Worm (Caenorhabditis elegans) whole organism, L1 larva: ENCODE measurements around the gene T05H10.1.
A peak's percentile ranks its signal among the peaks of the same experiment; 100 is the strongest.

Experiments used
- C04F5.9 ChIP-seq: sonication (generic microtip); optimal IDR thresholded peaks from 2 replicates; lab custom pipeline; 2016; ENCODE audit warnings: missing genetic modification characterization, missing compliant biosample characterization
- C16A3.4 ChIP-seq: fragments of 150-350 bp; optimal IDR thresholded peaks from 2 replicates; lab custom pipeline; 2014; ENCODE audit warnings: missing biosample characterization, missing genetic modification characterization
- F16B12.6 ChIP-seq: fragments of 150-350 bp; optimal IDR thresholded peaks from 2 replicates; lab custom pipeline; 2014; ENCODE audit warnings: missing biosample characterization, missing genetic modification characterization
- aha-1 ChIP-seq: fragments of 150-350 bp; optimal IDR thresholded peaks from 2 replicates; lab custom pipeline; 2014; ENCODE audit warnings: missing biosample characterization, missing genetic modification characterization
- aly-2 ChIP-seq: fragments of 150-350 bp; optimal IDR thresholded peaks from 2 replicates; lab custom pipeline; 2014; ENCODE audit warnings: missing biosample characterization, missing genetic modification characterization
- blmp-1 ChIP-seq: fragments of 150-350 bp; optimal IDR thresholded peaks from 2 replicates; lab custom pipeline; 2014; ENCODE audit warnings: missing biosample characterization, missing genetic modification characterization
- ceh-82 ChIP-seq, 3 experiments: fragments of 150-350 bp in 1 of 3; sonication (generic microtip) in 2 of 3; optimal IDR thresholded peaks; 2 replicates each; lab custom pipeline; 2014 to 2017; ENCODE audit warnings: missing biosample characterization in 3 of 3, missing genetic modification characterization in 3 of 3
- ceh-90 ChIP-seq: sonication (generic microtip); optimal IDR thresholded peaks from 2 replicates; lab custom pipeline; 2016; ENCODE audit warnings: missing genetic modification characterization, missing compliant biosample characterization
- dpl-1 ChIP-seq, 3 experiments: fragments of 150-350 bp in 2 of 3; sonication (generic microtip) in 1 of 3; optimal IDR thresholded peaks; 2 replicates each; lab custom pipeline; 2014 to 2017; ENCODE audit warnings: missing biosample characterization in 3 of 3, missing genetic modification characterization in 3 of 3, missing genetic modification reagents in 3 of 3
- egl-13 ChIP-seq: sonication (generic microtip); optimal IDR thresholded peaks from 2 replicates; lab custom pipeline; 2016; ENCODE audit warnings: missing genotype, missing genetic modification reagents, missing genetic modification characterization, missing compliant biosample characterization
- egl-27 ChIP-seq, 2 experiments: fragments of 150-350 bp in 1 of 2; sonication (generic microtip); optimal IDR thresholded peaks; 3 replicates each; lab custom pipeline; 2017 to 2018; ENCODE audit warnings: missing biosample characterization in 2 of 2, missing genetic modification characterization in 2 of 2, missing genetic modification reagents in 2 of 2
- elt-3 ChIP-seq, 6 experiments: fragments of 150-350 bp in 1 of 6; sonication (generic microtip); optimal IDR thresholded peaks; 2 replicates each; lab custom pipeline; 2017 to 2018; ENCODE audit warnings: missing biosample characterization in 6 of 6, missing genetic modification characterization in 6 of 6, inconsistent platforms in 1 of 6
- ets-5 ChIP-seq: fragments of 200-800 bp; sonication (Bioruptor generic); IDR thresholded peaks from 2 replicates; pipeline ENCODE4 v1.3.6; 2022; ENCODE audit warnings: missing genetic modification characterization, missing compliant biosample characterization
- fkh-4 ChIP-seq: sonication (generic microtip); optimal IDR thresholded peaks from 2 replicates; lab custom pipeline; 2016; ENCODE audit warnings: missing compliant biosample characterization, missing genetic modification characterization, borderline replicate concordance
- fkh-8 ChIP-seq: sonication (generic microtip); optimal IDR thresholded peaks from 2 replicates; lab custom pipeline; 2016; ENCODE audit warnings: mild to moderate bottlenecking, missing genetic modification characterization, missing compliant biosample characterization
- grh-1 ChIP-seq: fragments of 200-800 bp; sonication (Bioruptor generic); IDR thresholded peaks from 2 replicates; pipeline ENCODE4 v1.3.6; 2022; ENCODE audit warnings: missing genetic modification reagents, missing genetic modification characterization, missing compliant biosample characterization
- hlh-4 ChIP-seq: sonication (generic microtip); optimal IDR thresholded peaks from 2 replicates; lab custom pipeline; 2016; ENCODE audit warnings: mild to moderate bottlenecking, missing genetic modification characterization, missing compliant biosample characterization
- hpl-2 ChIP-seq: fragments of 150-350 bp; optimal IDR thresholded peaks from 2 replicates; lab custom pipeline; 2014; ENCODE audit warnings: missing biosample characterization, missing genetic modification reagents, missing genetic modification characterization
- irx-1 ChIP-seq: sonication (generic microtip); optimal IDR thresholded peaks from 2 replicates; lab custom pipeline; 2016; ENCODE audit warnings: missing genetic modification characterization, missing compliant biosample characterization
- isw-1 ChIP-seq: fragments of 200-800 bp; sonication (Bioruptor generic); IDR thresholded peaks from 2 replicates; pipeline ENCODE4 v1.3.6; 2022; ENCODE audit warnings: missing genetic modification characterization, missing compliant biosample characterization
- lin-13 ChIP-seq: fragments of 150-350 bp; optimal IDR thresholded peaks from 2 replicates; lab custom pipeline; 2014; ENCODE audit warnings: missing biosample characterization, missing genetic modification reagents, missing genetic modification characterization
- lin-14 ChIP-seq: fragments of 200-800 bp; sonication (Bioruptor generic); optimal IDR thresholded peaks from 2 replicates; lab custom pipeline; 2018; ENCODE audit warnings: mild to moderate bottlenecking, missing genetic modification characterization, moderate library complexity, missing compliant biosample characterization
- lin-15B ChIP-seq: fragments of 150-350 bp; sonication (generic microtip); optimal IDR thresholded peaks from 3 replicates; lab custom pipeline; 2014; ENCODE audit warnings: missing biosample characterization, missing genetic modification characterization
- lin-35 ChIP-seq, 2 experiments: fragments of 150-350 bp; optimal IDR thresholded peaks; 2 replicates each; lab custom pipeline; 2014; ENCODE audit warnings: missing biosample characterization in 2 of 2, missing genetic modification characterization in 2 of 2, missing genetic modification reagents in 2 of 2
- lin-39 ChIP-seq: fragments of 150-350 bp; optimal IDR thresholded peaks from 2 replicates; lab custom pipeline; 2014; ENCODE audit warnings: missing biosample characterization, missing genetic modification reagents, missing genetic modification characterization
- lir-3 ChIP-seq: sonication (generic microtip); optimal IDR thresholded peaks from 2 replicates; lab custom pipeline; 2016; ENCODE audit warnings: mild to moderate bottlenecking, missing genetic modification characterization, moderate library complexity, missing compliant biosample characterization; ENCODE audit not compliant: poor library complexity
- mab-9 ChIP-seq: fragments of 200-800 bp; sonication (Bioruptor generic); IDR thresholded peaks from 2 replicates; pipeline ENCODE4 v1.3.6; 2022; ENCODE audit warnings: missing genetic modification reagents, missing genetic modification characterization, missing compliant biosample characterization
- mdl-1 ChIP-seq, 2 experiments: fragments of 150-350 bp; optimal IDR thresholded peaks; 2 replicates each; lab custom pipeline; 2014 to 2017; ENCODE audit warnings: missing biosample characterization in 2 of 2, missing genetic modification characterization in 2 of 2, inconsistent platforms in 1 of 2
- mef-2 ChIP-seq: fragments of 150-350 bp; optimal IDR thresholded peaks from 2 replicates; lab custom pipeline; 2014; ENCODE audit warnings: missing biosample characterization, missing genetic modification characterization
- mep-1 ChIP-seq: fragments of 150-350 bp; optimal IDR thresholded peaks from 2 replicates; lab custom pipeline; 2014; ENCODE audit warnings: missing biosample characterization, missing genetic modification characterization
- nhr-11 ChIP-seq: fragments of 150-350 bp; optimal IDR thresholded peaks from 2 replicates; lab custom pipeline; 2014; ENCODE audit warnings: missing biosample characterization, missing genetic modification characterization
- nhr-20 ChIP-seq: sonication (generic microtip); optimal IDR thresholded peaks from 2 replicates; lab custom pipeline; 2016; ENCODE audit warnings: mild to moderate bottlenecking, missing genetic modification characterization, missing compliant biosample characterization
- nhr-28 ChIP-seq: fragments of 150-350 bp; optimal IDR thresholded peaks from 2 replicates; lab custom pipeline; 2014; ENCODE audit warnings: missing biosample characterization, missing genetic modification characterization
- nhr-84 ChIP-seq: sonication (generic microtip); optimal IDR thresholded peaks from 2 replicates; lab custom pipeline; 2017; ENCODE audit warnings: missing biosample characterization, missing genetic modification characterization
- nhr-85 ChIP-seq: sonication (generic microtip); peaks from one replicate; lab custom pipeline; 2016; ENCODE audit warnings: missing genetic modification characterization, inconsistent platforms, missing compliant biosample characterization
- pag-3 ChIP-seq: sonication (generic microtip); optimal IDR thresholded peaks from 2 replicates; lab custom pipeline; 2017; ENCODE audit warnings: missing genetic modification characterization, mild to moderate bottlenecking, missing compliant biosample characterization, antibody characterized with exemption, borderline replicate concordance; ENCODE audit not compliant: insufficient read depth
- pax-3 ChIP-seq: fragments of 200-800 bp; sonication (Bioruptor generic); optimal IDR thresholded peaks from 2 replicates; lab custom pipeline; 2018; ENCODE audit warnings: mild to moderate bottlenecking, missing genetic modification characterization, moderate library complexity, missing compliant biosample characterization
- skn-1 ChIP-seq: fragments of 150-350 bp; optimal IDR thresholded peaks from 2 replicates; lab custom pipeline; 2014; ENCODE audit warnings: missing biosample characterization, missing genetic modification characterization
- sox-4 ChIP-seq: sonication (generic microtip); optimal IDR thresholded peaks from 2 replicates; lab custom pipeline; 2016; ENCODE audit warnings: missing genetic modification characterization, missing compliant biosample characterization
- sup-37 ChIP-seq: fragments of 200-800 bp; sonication (Bioruptor generic); optimal IDR thresholded peaks from 2 replicates; lab custom pipeline; 2018; ENCODE audit warnings: mild to moderate bottlenecking, missing genetic modification characterization, missing compliant biosample characterization
- swsn-7 ChIP-seq: sonication (generic microtip); optimal IDR thresholded peaks from 2 replicates; lab custom pipeline; 2016; ENCODE audit warnings: missing genetic modification characterization, missing compliant biosample characterization
- tbx-2 ChIP-seq: sonication (generic microtip); optimal IDR thresholded peaks from 2 replicates; lab custom pipeline; 2016; ENCODE audit warnings: missing genetic modification characterization, missing compliant biosample characterization
- tlp-1 ChIP-seq: fragments of 150-350 bp; optimal IDR thresholded peaks from 2 replicates; lab custom pipeline; 2014; ENCODE audit warnings: missing biosample characterization, missing genetic modification characterization
- unc-30 ChIP-seq: sonication (generic microtip); optimal IDR thresholded peaks from 2 replicates; lab custom pipeline; 2017; ENCODE audit warnings: missing biosample characterization, missing genetic modification characterization
- unc-98 ChIP-seq: fragments of 200-800 bp; sonication (Bioruptor generic); IDR thresholded peaks from 2 replicates; pipeline ENCODE4 v1.3.6; 2022; ENCODE audit warnings: missing genetic modification characterization, missing compliant biosample characterization
- vab-15 ChIP-seq: sonication (generic microtip); optimal IDR thresholded peaks from 2 replicates; lab custom pipeline; 2017; ENCODE audit warnings: missing genotype, mild to moderate bottlenecking, missing genetic modification characterization, missing compliant biosample characterization
- zag-1 ChIP-seq: fragments of 150-350 bp; optimal IDR thresholded peaks from 2 replicates; lab custom pipeline; 2014; ENCODE audit warnings: missing biosample characterization, missing genetic modification characterization
- zip-4 ChIP-seq: fragments of 200-800 bp; sonication (Bioruptor generic); optimal IDR thresholded peaks from 2 replicates; lab custom pipeline; 2018; ENCODE audit warnings: mild to moderate bottlenecking, missing genetic modification characterization, moderate library complexity, missing compliant biosample characterization
- ztf-11 ChIP-seq, 2 experiments: sonication (generic microtip); optimal IDR thresholded peaks; 2 replicates each; lab custom pipeline; 2016 to 2017; ENCODE audit warnings: missing genetic modification characterization in 2 of 2, missing biosample characterization in 1 of 2, missing compliant biosample characterization in 1 of 2
- ztf-4 ChIP-seq: fragments of 150-350 bp; optimal IDR thresholded peaks from 2 replicates; lab custom pipeline; 2014; ENCODE audit warnings: missing biosample characterization, missing genetic modification characterization

Gene T05H10.1

ce11 chrII:8086803-8087202 lies 44.4 kb downstream of the T05H10.1 start, which contains the start of gene K02C4.3 (continued):
- TF ChIP-seq pax-3 (tag; lab: Kevin White, UChicago) (no peak), lin-13 (GFP tag; lab: Kevin White, UChicago) (peak; percentile 49), irx-1 (peak; percentile 71), isw-1 (GFP tag; lab: Robert Waterston, UW) (peak; percentile 59), ztf-4 (tag; lab: Kevin White, UChicago) (no peak), hlh-4 (tag; lab: Kevin White, UChicago) (no peak), ztf-11 (tag; optimal IDR thresholded peaks at IDR 0.05; lab: Kevin White, UChicago) (peak in 1 of 2 experiments; percentile 63), nhr-28 (tag; lab: Kevin White, UChicago) (no peak), C04F5.9 (peak; percentile 55), unc-98 (no peak), lin-14 (peak; percentile 75)
- TF ChIP-seq, all 84 proteins: peak for 50

- TF ChIP-seq nhr-28 (tag; lab: Kevin White, UChicago) (no peak), mdl-1 (tag; optimal IDR thresholded peaks at IDR 0.05; lab: Kevin White, UChicago) (no peak), fkh-8 (tag; lab: Kevin White, UChicago) (peak; percentile 42), fkh-4 (tag; lab: Kevin White, UChicago) (no peak), aly-2 (tag; lab: Kevin White, UChicago) (peak; percentile 43), C04F5.9 (no peak), pag-3 (no peak), C16A3.4 (tag; lab: Kevin White, UChicago) (peak; percentile 18), aha-1 (tag; lab: Kevin White, UChicago) (no peak), tbx-2 (peak; percentile 51), hlh-4 (tag; lab: Kevin White, UChicago) (no peak), lin-13 (GFP tag; lab: Kevin White, UChicago) (peak; percentile 34), F16B12.6 (tag; lab: Kevin White, UChicago) (no peak), lin-15B (no peak), egl-27 (tag; optimal IDR thresholded peaks at IDR 0.05; lab: Kevin White, UChicago) (peak in 1 of 2 experiments; percentile 6), lin-35 (GFP tag; optimal IDR thresholded peaks at IDR 0.05; lab: Kevin White, UChicago) (peak; percentile 49 to 71), mep-1 (tag; lab: Kevin White, UChicago) (no peak), hpl-2 (GFP tag; lab: Kevin White, UChicago) (peak; percentile 62), ceh-90 (tag; lab: Kevin White, UChicago) (no peak), zip-4 (GFP tag; lab: Kevin White, UChicago) (peak; percentile 57), ets-5 (GFP tag; lab: Robert Waterston, UW) (no peak), elt-3 (tag; optimal IDR thresholded peaks at IDR 0.05; lab: Kevin White, UChicago) (peak in 4 of 6 experiments; percentile 4 to 41 (median 32)), lir-3 (no peak), unc-30 (no peak), sup-37 (no peak), swsn-7 (tag; lab: Kevin White, UChicago) (peak; percentile 78), ceh-82 (tag; optimal IDR thresholded peaks at IDR 0.05; lab: Kevin White, UChicago) (peak; percentile 69 to 83 (median 74)), dpl-1 (GFP tag; optimal IDR thresholded peaks at IDR 0.05; lab: Kevin White, UChicago) (peak; percentile 46 to 57 (median 57)), grh-1 (GFP tag; lab: Robert Waterston, UW) (peak; percentile 62), nhr-84 (tag; lab: Kevin White, UChicago) (no peak), zag-1 (tag; lab: Kevin White, UChicago) (no peak), tlp-1 (tag; lab: Kevin White, UChicago) (no peak), skn-1 (tag; lab: Kevin White, UChicago) (peak; percentile 67), egl-13 (tag; lab: Kevin White, UChicago) (no peak), nhr-11 (tag; lab: Kevin White, UChicago) (no peak), sox-4 (tag; lab: Kevin White, UChicago) (no peak), vab-15 (tag; lab: Kevin White, UChicago) (no peak), blmp-1 (no peak), nhr-20 (peak; percentile 79), nhr-85 (tag; lab: Kevin White, UChicago) (peak; percentile 92), unc-98 (no peak), lin-39 (tag; lab: Kevin White, UChicago) (peak; percentile 48), ztf-4 (tag; lab: Kevin White, UChicago) (no peak), mab-9 (GFP tag; lab: Robert Waterston, UW) (peak; percentile 38; the same call in 1 of the 2 replicates), mef-2 (no peak)
These were observed 49.1 kb downstream of the T05H10.1 start for ce11 chrII:8091528-8091927.
